Worm (Caenorhabditis elegans) whole organism, young adult: ENCODE measurements around the gene srh-229.

Experiments used
- B0035.1 ChIP-seq: sonication (generic microtip); optimal IDR thresholded peaks from 2 replicates; lab custom pipeline; 2016; ENCODE audit warnings: missing genetic modification characterization, mild to moderate bottlenecking, missing compliant biosample characterization, missing genotype, missing genetic modification reagents
- C17E4.6 ChIP-seq: fragments of 200-800 bp; sonication (Bioruptor generic); IDR thresholded peaks from 2 replicates; pipeline ENCODE4 v1.3.6; 2022; ENCODE audit warnings: missing genetic modification reagents, missing genetic modification characterization, missing compliant biosample characterization
- F23B12.7 ChIP-seq: sonication (generic microtip); optimal IDR thresholded peaks from 2 replicates; lab custom pipeline; 2017; ENCODE audit warnings: missing genetic modification characterization, mild to moderate bottlenecking, missing compliant biosample characterization, antibody characterized with exemption, moderate library complexity; ENCODE audit not compliant: insufficient read depth
- F49E8.2 ChIP-seq: sonication (generic microtip); optimal IDR thresholded peaks from 3 replicates; lab custom pipeline; 2017; ENCODE audit warnings: missing genetic modification characterization, mild to moderate bottlenecking, missing compliant biosample characterization, antibody characterized with exemption, moderate library complexity; ENCODE audit not compliant: insufficient read depth
- F57A8.1 ChIP-seq: fragments of 200-800 bp; sonication (Bioruptor generic); optimal IDR thresholded peaks from 2 replicates; lab custom pipeline; 2018; ENCODE audit warnings: mild to moderate bottlenecking, missing genetic modification characterization, moderate library complexity, missing compliant biosample characterization
- Y53F4B.3 ChIP-seq: fragments of 200-800 bp; sonication (Bioruptor generic); IDR thresholded peaks from 2 replicates; pipeline ENCODE4 v1.3.6; 2022; ENCODE audit warnings: missing genetic modification reagents, missing genetic modification characterization, missing compliant biosample characterization
- Y53G8AR.9 ChIP-seq: fragments of 200-800 bp; sonication (Bioruptor generic); conservative IDR thresholded peaks from 2 replicates; pipeline ENCODE4 v1.3.6; 2022; ENCODE audit warnings: missing genetic modification reagents, missing genetic modification characterization, missing compliant biosample characterization
- Y79H2A.3 ChIP-seq: fragments of 200-800 bp; sonication (Bioruptor generic); conservative IDR thresholded peaks from 2 replicates; pipeline ENCODE4 v1.3.6; 2022; ENCODE audit warnings: missing genetic modification reagents, missing genetic modification characterization, missing compliant biosample characterization
- attf-5 ChIP-seq: fragments of 200-800 bp; sonication (Bioruptor generic); optimal IDR thresholded peaks from 2 replicates; lab custom pipeline; 2018; ENCODE audit warnings: mild to moderate bottlenecking, missing genetic modification characterization, missing compliant biosample characterization
- bed-2 ChIP-seq: fragments of 200-800 bp; sonication (Bioruptor generic); IDR thresholded peaks from 2 replicates; pipeline ENCODE4 v1.3.6; 2022; ENCODE audit warnings: missing genetic modification reagents, missing genetic modification characterization, missing compliant biosample characterization
- ccch-3 ChIP-seq: fragments of 200-800 bp; sonication (Bioruptor generic); optimal IDR thresholded peaks from 2 replicates; lab custom pipeline; 2018; ENCODE audit warnings: mild to moderate bottlenecking, missing genetic modification characterization, missing compliant biosample characterization
- ceh-100 ChIP-seq: fragments of 200-800 bp; sonication (Bioruptor generic); IDR thresholded peaks from 2 replicates; pipeline ENCODE4 v1.3.6; 2022; ENCODE audit warnings: missing genetic modification reagents, missing genetic modification characterization, missing compliant biosample characterization
- ceh-91 ChIP-seq: fragments of 200-800 bp; sonication (Bioruptor generic); IDR thresholded peaks from 2 replicates; pipeline ENCODE4 v1.3.6; 2022; ENCODE audit warnings: missing genetic modification reagents, missing genetic modification characterization, missing compliant biosample characterization
- dox-1 ChIP-seq: fragments of 200-800 bp; sonication (Bioruptor generic); IDR thresholded peaks from 2 replicates; pipeline ENCODE4 v1.3.6; 2022; ENCODE audit warnings: missing genetic modification reagents, missing genetic modification characterization, missing compliant biosample characterization
- dpff-1 ChIP-seq: sonication (generic microtip); optimal IDR thresholded peaks from 2 replicates; lab custom pipeline; 2017; ENCODE audit warnings: mild to moderate bottlenecking, missing genetic modification characterization, missing compliant biosample characterization
- egl-18 ChIP-seq: fragments of 200-800 bp; sonication (Bioruptor generic); IDR thresholded peaks from 2 replicates; pipeline ENCODE4 v1.3.6; 2022; ENCODE audit warnings: missing genetic modification reagents, missing genetic modification characterization, missing compliant biosample characterization
- gei-17 ChIP-seq: fragments of 200-800 bp; sonication (Bioruptor generic); optimal IDR thresholded peaks from 2 replicates; lab custom pipeline; 2018; ENCODE audit warnings: mild to moderate bottlenecking, missing genetic modification characterization, missing compliant biosample characterization
- let-607 ChIP-seq, 2 experiments: fragments of 200-800 bp in 1 of 2; sonication (Bioruptor generic) in 1 of 2; sonication (generic microtip) in 1 of 2; optimal IDR thresholded peaks; 2 replicates each; lab custom pipeline; 2016 to 2018; ENCODE audit warnings: mild to moderate bottlenecking in 2 of 2, missing compliant biosample characterization in 2 of 2, missing genetic modification characterization in 2 of 2, moderate library complexity in 2 of 2, missing genotype in 1 of 2
- lin-26 ChIP-seq: fragments of 200-800 bp; sonication (Bioruptor generic); IDR thresholded peaks from 2 replicates; pipeline ENCODE4 v1.3.6; 2022; ENCODE audit warnings: missing genetic modification reagents, missing genetic modification characterization, missing compliant biosample characterization
- lin-40 ChIP-seq: sonication (generic microtip); optimal IDR thresholded peaks from 2 replicates; lab custom pipeline; 2016; ENCODE audit warnings: missing genetic modification characterization, mild to moderate bottlenecking, missing compliant biosample characterization, missing genotype, missing genetic modification reagents
- lsl-1 ChIP-seq: fragments of 200-800 bp; sonication (Bioruptor generic); optimal IDR thresholded peaks from 2 replicates; lab custom pipeline; 2018; ENCODE audit warnings: mild to moderate bottlenecking, missing genetic modification characterization, moderate library complexity, missing compliant biosample characterization
- madf-6 ChIP-seq: fragments of 200-800 bp; sonication (Bioruptor generic); IDR thresholded peaks from 2 replicates; pipeline ENCODE4 v1.3.6; 2022; ENCODE audit warnings: missing genetic modification reagents, missing genetic modification characterization, missing compliant biosample characterization
- madf-8 ChIP-seq: fragments of 200-800 bp; sonication (Bioruptor generic); conservative IDR thresholded peaks from 2 replicates; pipeline ENCODE4 v1.3.6; 2022; ENCODE audit warnings: missing genetic modification reagents, missing genetic modification characterization, missing compliant biosample characterization
- mxl-1 ChIP-seq: sonication (generic microtip); optimal IDR thresholded peaks from 2 replicates; lab custom pipeline; 2016; ENCODE audit warnings: missing genetic modification characterization, missing compliant biosample characterization
- nfyb-1 ChIP-seq: fragments of 200-800 bp; sonication (Bioruptor generic); IDR thresholded peaks from 2 replicates; pipeline ENCODE4 v1.3.6; 2022; ENCODE audit warnings: missing genetic modification reagents, missing genetic modification characterization, missing compliant biosample characterization
- nhr-27 ChIP-seq: fragments of 200-800 bp; sonication (Bioruptor generic); optimal IDR thresholded peaks from 2 replicates; lab custom pipeline; 2018; ENCODE audit warnings: mild to moderate bottlenecking, missing genetic modification characterization, moderate library complexity, missing compliant biosample characterization
- pbrm-1 ChIP-seq: fragments of 200-800 bp; sonication (Bioruptor generic); IDR thresholded peaks from 2 replicates; pipeline ENCODE4 v1.3.6; 2022; ENCODE audit warnings: missing genetic modification reagents, missing genetic modification characterization, missing compliant biosample characterization
- pha-4 ChIP-seq: fragments of 150-350 bp; sonication (generic microtip); optimal IDR thresholded peaks from 2 replicates; lab custom pipeline; 2014; ENCODE audit warnings: missing biosample characterization, missing genetic modification reagents, missing genetic modification characterization
- sdz-38 ChIP-seq: sonication (generic microtip); optimal IDR thresholded peaks from 2 replicates; lab custom pipeline; 2016; ENCODE audit warnings: missing genotype, missing genetic modification characterization, missing compliant biosample characterization
- unc-62 ChIP-seq: fragments of 150-350 bp; optimal IDR thresholded peaks from 2 replicates; lab custom pipeline; 2014; ENCODE audit warnings: missing biosample characterization, missing genetic modification reagents, missing genetic modification characterization

srh-229 gene

ce11 chrV:7464696-7465095, 39.5 kb downstream of the srh-229 start, which contains the start of gene srh-89:
Gene srh-89 (minus strand): TSS chrV:7464796.
- TF ChIP-seq Y53F4B.3 (GFP tag; lab: Robert Waterston, UW) (no peak), ccch-3 (no peak), F49E8.2 (tag; lab: Kevin White, UChicago) (no peak), dpff-1 (tag; lab: Kevin White, UChicago) (no peak), lin-40 (no peak)
- TF ChIP-seq, all 124 proteins: peak for 0

- TF ChIP-seq F23B12.7 (no peak), unc-62 (GFP tag; lab: Kevin White, UChicago) (no peak), B0035.1 (tag; lab: Kevin White, UChicago) (no peak), nhr-27 (no peak), lin-26 (GFP tag; lab: Robert Waterston, UW) (no peak), egl-18 (GFP tag; lab: Robert Waterston, UW) (no peak), dox-1 (GFP tag; lab: Robert Waterston, UW) (no peak)
These were observed 43.3 kb downstream of the srh-229 start, which contains the start of gene srh-92 for ce11 chrV:7460898-7461297. Gene srh-92 (minus strand): TSS chrV:7460998.

ce11 chrV:7455008-7455407, 49.2 kb downstream of the srh-229 start, which contains the start of gene F25E5.2:
Gene F25E5.2 (plus strand): TSS chrV:7455308.
- TF ChIP-seq F57A8.1 (no peak), unc-62 (GFP tag; lab: Kevin White, UChicago) (no peak), lsl-1 (no peak), Y79H2A.3 (no peak), let-607 (tag; optimal IDR thresholded peaks at IDR 0.05; lab: Kevin White, UChicago) (no peak), sdz-38 (tag; lab: Kevin White, UChicago) (no peak), pbrm-1 (GFP tag; lab: Robert Waterston, UW) (no peak), bed-2 (GFP tag; lab: Robert Waterston, UW) (no peak), C17E4.6 (no peak)
- TF ChIP-seq, all 124 proteins: peak for 0

ce11 chrV:7454236-7454635, 49.9 kb downstream of the srh-229 start, which contains the start of gene try-8:
Gene try-8 (minus strand): TSS chrV:7454336.
- TF ChIP-seq Y53G8AR.9 (GFP tag; lab: Robert Waterston, UW): no peak
- no peak for TF ChIP-seq pha-4 (tag; lab: Kevin White, UChicago)
- no peak for TF ChIP-seq mxl-1 (tag; lab: Kevin White, UChicago)
- TF ChIP-seq lin-40: no peak
- TF ChIP-seq gei-17: no peak
- TF ChIP-seq ceh-91 (GFP tag; lab: Robert Waterston, UW): no peak
- TF ChIP-seq Y79H2A.3: no peak
- TF ChIP-seq F23B12.7: no peak
- TF ChIP-seq attf-5 (GFP tag; lab: Kevin White, UChicago): no peak
- no peak for TF ChIP-seq ceh-100 (GFP tag; lab: Robert Waterston, UW)
- TF ChIP-seq madf-6 (GFP tag; lab: Robert Waterston, UW): no peak
- no peak for TF ChIP-seq madf-8 (GFP tag; lab: Robert Waterston, UW)
- no peak for TF ChIP-seq nfyb-1
- TF ChIP-seq, all 124 proteins: peak for 0
